Worm (Caenorhabditis elegans) whole organism, L2 larva: ENCODE measurements around the gene cpna-5.

Experiments used
- ZK546.5 ChIP-seq: sonication (generic microtip); optimal IDR thresholded peaks from 2 replicates; lab custom pipeline; 2017; ENCODE audit warnings: missing biosample characterization, missing genetic modification characterization
- ama-1 ChIP-seq: fragments of 150-350 bp; optimal IDR thresholded peaks from 2 replicates; lab custom pipeline; 2018; ENCODE audit warnings: inconsistent platforms
- ceh-16 ChIP-seq: fragments of 150-350 bp; optimal IDR thresholded peaks from 2 replicates; lab custom pipeline; 2014; ENCODE audit warnings: missing biosample characterization, missing genetic modification characterization
- fos-1 ChIP-seq: fragments of 150-350 bp; optimal IDR thresholded peaks from 2 replicates; lab custom pipeline; 2014; ENCODE audit warnings: missing biosample characterization, missing genetic modification characterization
- nhr-77 ChIP-seq: fragments of 150-350 bp; optimal IDR thresholded peaks from 2 replicates; lab custom pipeline; 2014; ENCODE audit warnings: missing biosample characterization, missing genetic modification characterization
- sem-4 ChIP-seq: fragments of 150-350 bp; optimal IDR thresholded peaks from 2 replicates; lab custom pipeline; 2014; ENCODE audit warnings: missing biosample characterization, missing genetic modification reagents, missing genetic modification characterization
- unc-55 ChIP-seq: fragments of 150-350 bp; sonication (generic microtip); optimal IDR thresholded peaks from 3 replicates; lab custom pipeline; 2014; ENCODE audit warnings: missing biosample characterization, missing genetic modification reagents, missing genetic modification characterization
- unc-62 ChIP-seq: fragments of 150-350 bp; optimal IDR thresholded peaks from 2 replicates; lab custom pipeline; 2014; ENCODE audit warnings: missing biosample characterization, missing genetic modification reagents, missing genetic modification characterization

- TF ChIP-seq fos-1, result no peak
- no peak for TF ChIP-seq nhr-77 (tag; lab: Kevin White, UChicago)
- TF ChIP-seq ceh-16, result no peak
- TF ChIP-seq ama-1, result no peak
- no peak for TF ChIP-seq unc-62 (GFP tag; lab: Kevin White, UChicago)
- TF ChIP-seq unc-55 (GFP tag; lab: Kevin White, UChicago), result no peak
- no peak for TF ChIP-seq sem-4 (tag; lab: Kevin White, UChicago)
- TF ChIP-seq ZK546.5 (tag; lab: Kevin White, UChicago), result no peak
These were observed 4.4 kb upstream of the cpna-5 start for ce11 chrII:7722784-7723183.
